Worm (Caenorhabditis elegans) whole organism, late embryonic: ENCODE results near the gene nspb-2.

Experiments used
- ceh-34 ChIP-seq: sonication (generic microtip); optimal IDR thresholded peaks from 2 replicates; lab custom pipeline; 2016; ENCODE audit warnings: mild to moderate bottlenecking, missing genetic modification characterization, missing compliant biosample characterization
- fkh-10 ChIP-seq: fragments of 150-350 bp; optimal IDR thresholded peaks from 2 replicates; lab custom pipeline; 2014; ENCODE audit warnings: missing biosample characterization, missing genetic modification reagents, missing genetic modification characterization
- lin-11 ChIP-seq: fragments of 200-800 bp; sonication (Bioruptor generic); optimal IDR thresholded peaks from 2 replicates; lab custom pipeline; 2018; ENCODE audit warnings: mild to moderate bottlenecking, missing genetic modification characterization, missing compliant biosample characterization
- nfya-1 ChIP-seq: sonication (generic microtip); optimal IDR thresholded peaks from 2 replicates; lab custom pipeline; 2017; ENCODE audit warnings: missing genetic modification characterization, mild to moderate bottlenecking, missing compliant biosample characterization, antibody characterized with exemption, moderate library complexity
- nhr-11 ChIP-seq: fragments of 150-350 bp; optimal IDR thresholded peaks from 2 replicates; lab custom pipeline; 2014; ENCODE audit warnings: missing biosample characterization, missing genetic modification characterization

ce11 chrIV:6634789-6635188 lies 43.3 kb downstream of the nspb-2 start, which contains the start of gene metl-13:
- TF ChIP-seq nfya-1 (tag; lab: Kevin White, UChicago) (no peak), lin-11 (tag; lab: Kevin White, UChicago) (no peak), nhr-11 (tag; lab: Kevin White, UChicago) (no peak), fkh-10 (GFP tag; lab: Kevin White, UChicago) (no peak), ceh-34 (tag; lab: Kevin White, UChicago) (no peak)
